Worm (Caenorhabditis elegans) whole organism, young adult: ENCODE data around the gene Y66D12A.30.
A peak's percentile ranks its signal among the peaks of the same experiment; 100 is the strongest.

ENCODE experiments used
- B0019.2 ChIP-seq: fragments of 200-800 bp; sonication (Bioruptor generic); conservative IDR thresholded peaks from 2 replicates; pipeline ENCODE4 v1.3.6; 2022; ENCODE audit warnings: missing genetic modification reagents, missing genetic modification characterization, missing compliant biosample characterization
- B0035.1 ChIP-seq: sonication (generic microtip); optimal IDR thresholded peaks from 2 replicates; lab custom pipeline; 2016; ENCODE audit warnings: missing genetic modification characterization, mild to moderate bottlenecking, missing compliant biosample characterization, missing genotype, missing genetic modification reagents
- B0261.1 ChIP-seq: sonication (generic microtip); optimal IDR thresholded peaks from 2 replicates; lab custom pipeline; 2016; ENCODE audit warnings: mild to moderate bottlenecking, missing genetic modification characterization, moderate library complexity, missing compliant biosample characterization
- B0336.3 ChIP-seq: fragments of 200-800 bp; sonication (Bioruptor generic); IDR thresholded peaks from 2 replicates; pipeline ENCODE4 v1.3.6; 2022; ENCODE audit warnings: missing genetic modification characterization, missing compliant biosample characterization
- C17E4.6 ChIP-seq: fragments of 200-800 bp; sonication (Bioruptor generic); IDR thresholded peaks from 2 replicates; pipeline ENCODE4 v1.3.6; 2022; ENCODE audit warnings: missing genetic modification reagents, missing genetic modification characterization, missing compliant biosample characterization
- D2030.7 ChIP-seq: fragments of 200-800 bp; sonication (Bioruptor generic); IDR thresholded peaks from 2 replicates; pipeline ENCODE4 v1.3.6; 2022; ENCODE audit warnings: missing genetic modification reagents, missing genetic modification characterization, missing compliant biosample characterization
- F22D6.2 ChIP-seq: sonication (generic microtip); optimal IDR thresholded peaks from 2 replicates; lab custom pipeline; 2016; ENCODE audit warnings: mild to moderate bottlenecking, missing genetic modification characterization, missing compliant biosample characterization
- F33H1.4 ChIP-seq: fragments of 200-800 bp; sonication (Bioruptor generic); IDR thresholded peaks from 2 replicates; pipeline ENCODE4 v1.3.6; 2022; ENCODE audit warnings: missing genetic modification reagents, missing genetic modification characterization, missing compliant biosample characterization
- F55B11.4 ChIP-seq: sonication (generic microtip); optimal IDR thresholded peaks from 2 replicates; lab custom pipeline; 2016; ENCODE audit warnings: missing compliant biosample characterization, missing genetic modification characterization, borderline replicate concordance; ENCODE audit not compliant: insufficient read depth
- T07F8.4 ChIP-seq: sonication (generic microtip); optimal IDR thresholded peaks from 2 replicates; lab custom pipeline; 2016; ENCODE audit warnings: mild to moderate bottlenecking, missing genetic modification characterization, moderate library complexity, missing compliant biosample characterization
- T26A5.8 ChIP-seq: sonication (generic microtip); optimal IDR thresholded peaks from 2 replicates; lab custom pipeline; 2016; ENCODE audit warnings: missing genetic modification characterization, missing compliant biosample characterization
- Y56A3A.18 ChIP-seq: fragments of 200-800 bp; sonication (Bioruptor generic); IDR thresholded peaks from 2 replicates; pipeline ENCODE4 v1.3.6; 2022; ENCODE audit warnings: missing genetic modification reagents, missing genetic modification characterization, missing compliant biosample characterization
- Y67H2A.10 ChIP-seq: fragments of 200-800 bp; sonication (Bioruptor generic); conservative IDR thresholded peaks from 2 replicates; pipeline ENCODE4 v1.3.6; 2022; ENCODE audit warnings: missing genetic modification reagents, missing genetic modification characterization, missing compliant biosample characterization
- Y95B8A.8 ChIP-seq: fragments of 200-800 bp; sonication (Bioruptor generic); IDR thresholded peaks from 2 replicates; pipeline ENCODE4 v1.3.6; 2022; ENCODE audit warnings: missing genetic modification reagents, missing genetic modification characterization, missing compliant biosample characterization
- aptf-3 ChIP-seq: fragments of 200-800 bp; sonication (Bioruptor generic); IDR thresholded peaks from 2 replicates; pipeline ENCODE4 v1.3.6; 2022; ENCODE audit warnings: missing genetic modification characterization, missing compliant biosample characterization
- attf-5 ChIP-seq: fragments of 200-800 bp; sonication (Bioruptor generic); optimal IDR thresholded peaks from 2 replicates; lab custom pipeline; 2018; ENCODE audit warnings: mild to moderate bottlenecking, missing genetic modification characterization, missing compliant biosample characterization
- bed-1 ChIP-seq: fragments of 200-800 bp; sonication (Bioruptor generic); IDR thresholded peaks from 2 replicates; pipeline ENCODE4 v1.3.6; 2022; ENCODE audit warnings: missing genetic modification reagents, missing genetic modification characterization, missing compliant biosample characterization
- cebp-2 ChIP-seq: fragments of 200-800 bp; sonication (Bioruptor generic); IDR thresholded peaks from 2 replicates; pipeline ENCODE4 v1.3.6; 2022; ENCODE audit warnings: missing genetic modification characterization, missing compliant biosample characterization
- ceh-58 ChIP-seq: fragments of 200-800 bp; sonication (Bioruptor generic); IDR thresholded peaks from 2 replicates; pipeline ENCODE4 v1.3.6; 2022; ENCODE audit warnings: missing genetic modification characterization, missing compliant biosample characterization
- ceh-79 ChIP-seq: sonication (generic microtip); optimal IDR thresholded peaks from 2 replicates; lab custom pipeline; 2017; ENCODE audit warnings: mild to moderate bottlenecking, missing genetic modification characterization, missing compliant biosample characterization
- ceh-91 ChIP-seq: fragments of 200-800 bp; sonication (Bioruptor generic); IDR thresholded peaks from 2 replicates; pipeline ENCODE4 v1.3.6; 2022; ENCODE audit warnings: missing genetic modification reagents, missing genetic modification characterization, missing compliant biosample characterization
- chd-7 ChIP-seq: sonication (generic microtip); optimal IDR thresholded peaks from 2 replicates; lab custom pipeline; 2016; ENCODE audit warnings: mild to moderate bottlenecking, missing genetic modification characterization, moderate library complexity, missing compliant biosample characterization
- die-1 ChIP-seq: sonication (generic microtip); optimal IDR thresholded peaks from 2 replicates; lab custom pipeline; 2016; ENCODE audit warnings: missing genotype, mild to moderate bottlenecking, missing genetic modification characterization, missing compliant biosample characterization
- dox-1 ChIP-seq: fragments of 200-800 bp; sonication (Bioruptor generic); IDR thresholded peaks from 2 replicates; pipeline ENCODE4 v1.3.6; 2022; ENCODE audit warnings: missing genetic modification reagents, missing genetic modification characterization, missing compliant biosample characterization
- dpl-1 ChIP-seq: fragments of 150-350 bp; optimal IDR thresholded peaks from 2 replicates; lab custom pipeline; 2014; ENCODE audit warnings: missing biosample characterization, missing genetic modification reagents, missing genetic modification characterization
- efl-1 ChIP-seq: fragments of 150-350 bp; optimal IDR thresholded peaks from 2 replicates; lab custom pipeline; 2014; ENCODE audit warnings: missing biosample characterization, missing genetic modification reagents, missing genetic modification characterization
- let-607 ChIP-seq, 2 experiments: fragments of 200-800 bp in 1 of 2; sonication (Bioruptor generic) in 1 of 2; sonication (generic microtip) in 1 of 2; optimal IDR thresholded peaks; 2 replicates each; lab custom pipeline; 2016 to 2018; ENCODE audit warnings: mild to moderate bottlenecking in 2 of 2, missing compliant biosample characterization in 2 of 2, missing genetic modification characterization in 2 of 2, moderate library complexity in 2 of 2, missing genotype in 1 of 2
- lin-35 ChIP-seq, 3 experiments: fragments of 150-350 bp in 2 of 3; sonication (generic microtip) in 1 of 3; optimal IDR thresholded peaks; 2 replicates each; lab custom pipeline; 2014 to 2018; ENCODE audit warnings: missing biosample characterization in 3 of 3, missing genetic modification characterization in 3 of 3, missing genetic modification reagents in 3 of 3
- lin-54 ChIP-seq: fragments of 200-800 bp; sonication (Bioruptor generic); optimal IDR thresholded peaks from 2 replicates; lab custom pipeline; 2018; ENCODE audit warnings: mild to moderate bottlenecking, missing genetic modification characterization, missing compliant biosample characterization
- lsl-1 ChIP-seq: fragments of 200-800 bp; sonication (Bioruptor generic); optimal IDR thresholded peaks from 2 replicates; lab custom pipeline; 2018; ENCODE audit warnings: mild to moderate bottlenecking, missing genetic modification characterization, moderate library complexity, missing compliant biosample characterization
- madf-6 ChIP-seq: fragments of 200-800 bp; sonication (Bioruptor generic); IDR thresholded peaks from 2 replicates; pipeline ENCODE4 v1.3.6; 2022; ENCODE audit warnings: missing genetic modification reagents, missing genetic modification characterization, missing compliant biosample characterization
- mcd-1 ChIP-seq: fragments of 200-800 bp; sonication (Bioruptor generic); IDR thresholded peaks from 2 replicates; pipeline ENCODE4 v1.3.6; 2022; ENCODE audit warnings: missing genetic modification reagents, missing genetic modification characterization, missing compliant biosample characterization
- mxl-1 ChIP-seq: sonication (generic microtip); optimal IDR thresholded peaks from 2 replicates; lab custom pipeline; 2016; ENCODE audit warnings: missing genetic modification characterization, missing compliant biosample characterization
- nfya-1 ChIP-seq: sonication (generic microtip); optimal IDR thresholded peaks from 2 replicates; lab custom pipeline; 2017; ENCODE audit warnings: antibody characterized with exemption, missing compliant biosample characterization, missing genetic modification characterization, borderline replicate concordance; ENCODE audit not compliant: insufficient read depth
- nfyb-1 ChIP-seq: fragments of 200-800 bp; sonication (Bioruptor generic); IDR thresholded peaks from 2 replicates; pipeline ENCODE4 v1.3.6; 2022; ENCODE audit warnings: missing genetic modification reagents, missing genetic modification characterization, missing compliant biosample characterization
- rec-8 ChIP-seq, 2 experiments: sonication (generic microtip); optimal IDR thresholded peaks; 2 replicates each; lab custom pipeline; 2016; ENCODE audit warnings: mild to moderate bottlenecking in 2 of 2, missing genetic modification characterization in 2 of 2, missing genetic modification reagents in 2 of 2, missing genotype in 2 of 2, missing biosample characterization in 1 of 2, missing compliant biosample characterization in 1 of 2, moderate library complexity in 1 of 2
- snpc-1.1 ChIP-seq: sonication (generic microtip); optimal IDR thresholded peaks from 2 replicates; lab custom pipeline; 2017; ENCODE audit warnings: missing genetic modification characterization, mild to moderate bottlenecking, missing compliant biosample characterization, antibody characterized with exemption, moderate library complexity, missing genotype, missing genetic modification reagents; ENCODE audit not compliant: insufficient read depth
- snpc-1.3 ChIP-seq: sonication (generic microtip); optimal IDR thresholded peaks from 2 replicates; lab custom pipeline; 2017; ENCODE audit warnings: missing genetic modification characterization, mild to moderate bottlenecking, missing compliant biosample characterization, antibody characterized with exemption, moderate library complexity, missing genotype, missing genetic modification reagents; ENCODE audit not compliant: insufficient read depth
- snpc-4 ChIP-seq, 5 experiments: fragments of 150-350 bp in 1 of 5; sonication (generic microtip) in 4 of 5; optimal IDR thresholded peaks; 2 replicates each; lab custom pipeline; 2014 to 2018; ENCODE audit warnings: missing genetic modification characterization in 5 of 5, missing biosample characterization in 3 of 5, antibody characterized with exemption in 2 of 5, mild to moderate bottlenecking in 2 of 5, missing compliant biosample characterization in 2 of 5, missing genotype in 2 of 5, moderate library complexity in 2 of 5, missing genetic modification reagents in 1 of 5
- sptf-2 ChIP-seq: fragments of 200-800 bp; sonication (Bioruptor generic); optimal IDR thresholded peaks from 2 replicates; lab custom pipeline; 2018; ENCODE audit warnings: mild to moderate bottlenecking, missing genetic modification characterization, missing compliant biosample characterization
- tbp1 ChIP-seq: fragments of 200-800 bp; sonication (Bioruptor generic); optimal IDR thresholded peaks from 2 replicates; lab custom pipeline; 2018; ENCODE audit warnings: mild to moderate bottlenecking, missing genetic modification characterization, missing compliant biosample characterization
- unc-130 ChIP-seq: sonication (generic microtip); optimal IDR thresholded peaks from 2 replicates; lab custom pipeline; 2016; ENCODE audit warnings: missing genetic modification reagents, missing genetic modification characterization, missing compliant biosample characterization
- zfh-2 ChIP-seq: fragments of 200-800 bp; sonication (Bioruptor generic); conservative IDR thresholded peaks from 2 replicates; pipeline ENCODE4 v1.3.6; 2022; ENCODE audit warnings: missing genetic modification reagents, missing genetic modification characterization, missing compliant biosample characterization
- ztf-26 ChIP-seq: sonication (generic microtip); optimal IDR thresholded peaks from 2 replicates; lab custom pipeline; 2017; ENCODE audit warnings: missing genetic modification characterization, missing compliant biosample characterization
- ztf-28 ChIP-seq: fragments of 200-800 bp; sonication (Bioruptor generic); IDR thresholded peaks from 2 replicates; pipeline ENCODE4 v1.3.6; 2022; ENCODE audit warnings: missing genetic modification reagents, missing genetic modification characterization, missing compliant biosample characterization
- ztf-6 ChIP-seq: fragments of 200-800 bp; sonication (Bioruptor generic); IDR thresholded peaks from 2 replicates; pipeline ENCODE4 v1.3.6; 2022; ENCODE audit warnings: missing genetic modification reagents, missing genetic modification characterization, missing compliant biosample characterization

Y66D12A.30 gene

ce11 chrIII:11580428-11580885 is 29.2 kb upstream of the Y66D12A.30 start, which contains the start of gene Y66D12A.7 (continued):
- TF ChIP-seq cebp-2 = no peak
- TF ChIP-seq T26A5.8 (tag; lab: Kevin White, UChicago) = no peak
- TF ChIP-seq Y95B8A.8 = no peak
- TF ChIP-seq dpl-1 = peak; percentile 5
- no peak for TF ChIP-seq chd-7 (tag; lab: Kevin White, UChicago)
- no peak for TF ChIP-seq nfya-1
- no peak for TF ChIP-seq unc-130 (GFP tag; lab: Kevin White, UChicago)
- TF ChIP-seq F22D6.2 (tag; lab: Kevin White, UChicago) = no peak
- 0 out of 2 replicates have a peak, but pooled peaks have one; percentile 17 for TF ChIP-seq D2030.7 (GFP tag; lab: Robert Waterston, UW)
- no peak for TF ChIP-seq snpc-4 (GFP tag; optimal IDR thresholded peaks at IDR 0.05; lab: Kevin White, UChicago)
- TF ChIP-seq snpc-4 (tag; optimal IDR thresholded peaks at IDR 0.05; lab: Kevin White, UChicago) = no peak
- TF ChIP-seq snpc-1.1 (tag; lab: Kevin White, UChicago) = no peak
- no peak for TF ChIP-seq madf-6
- TF ChIP-seq tbp1 (GFP tag; lab: Kevin White, UChicago) = no peak
- TF ChIP-seq nfyb-1 (GFP tag; lab: Robert Waterston, UW) = no peak
- peak; percentile 73 for TF ChIP-seq mcd-1 (GFP tag; lab: Robert Waterston, UW)
- TF ChIP-seq Y56A3A.18 = no peak
- TF ChIP-seq sptf-2 (GFP tag; lab: Kevin White, UChicago) = no peak
- no peak for TF ChIP-seq Y67H2A.10 (GFP tag; lab: Robert Waterston, UW)
- TF ChIP-seq lin-54 (GFP tag; lab: Kevin White, UChicago) = peak; percentile 79
- TF ChIP-seq lsl-1 (GFP tag; lab: Kevin White, UChicago) = no peak
- no peak for TF ChIP-seq let-607 (tag; optimal IDR thresholded peaks at IDR 0.05; lab: Kevin White, UChicago)
- TF ChIP-seq ceh-58 = no peak
- 0 out of 2 replicates have a peak, but pooled peaks have one; percentile 13 for TF ChIP-seq B0336.3 (GFP tag; lab: Robert Waterston, UW)
- no peak for TF ChIP-seq B0035.1 (tag; lab: Kevin White, UChicago)
- TF ChIP-seq ztf-26 (tag; lab: Kevin White, UChicago) = no peak
- peak in 1 of 3 experiments; percentile 17 for TF ChIP-seq lin-35 (GFP tag; optimal IDR thresholded peaks at IDR 0.05; lab: Kevin White, UChicago)
- no peak for TF ChIP-seq F55B11.4 (tag; lab: Kevin White, UChicago)
- no peak for TF ChIP-seq aptf-3 (GFP tag; lab: Robert Waterston, UW)
- TF ChIP-seq T07F8.4 = no peak

DNA sequence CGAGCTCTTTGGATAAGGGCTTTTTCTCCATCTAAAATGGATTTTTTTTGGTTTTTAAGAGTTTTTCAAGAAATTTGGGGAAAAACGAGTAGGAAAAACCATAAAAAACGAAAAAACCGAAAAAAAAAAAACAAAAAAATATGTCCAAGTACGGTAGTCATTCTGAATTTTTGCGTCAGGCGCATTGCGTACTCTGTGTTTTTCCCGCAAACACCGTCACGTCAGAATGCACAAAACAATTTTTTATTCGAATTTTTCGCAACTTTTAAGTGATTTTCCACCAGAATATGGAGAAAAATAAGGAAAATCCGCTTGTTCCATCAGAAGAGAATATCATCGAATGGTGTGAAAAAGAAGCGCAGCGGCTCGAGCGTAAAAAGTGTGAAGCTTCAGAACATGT is 28.3 kb upstream of the Y66D12A.30 start, which contains the start of the genes Y66D12A.6 and ceh-92:
Y66D12A.6 (minus strand) TSS at position 31 of the 400 bp plus-strand sequence.
ceh-92 (plus strand) TSS at position 229 of the 400 bp plus-strand sequence.
- TF ChIP-seq ceh-91 (peak; percentile 49; the same call in 1 of the 2 replicates), dox-1 (GFP tag; lab: Robert Waterston, UW) (peak; percentile 37; the same call in 1 of the 2 replicates), D2030.7 (GFP tag; lab: Robert Waterston, UW) (peak; percentile 73), attf-5 (no peak), dpl-1 (peak; percentile 25), ceh-79 (no peak), ztf-6 (GFP tag; lab: Robert Waterston, UW) (no peak), efl-1 (GFP tag; lab: Kevin White, UChicago) (peak; percentile 50), lin-54 (GFP tag; lab: Kevin White, UChicago) (peak; percentile 56), snpc-1.3 (tag; lab: Kevin White, UChicago) (peak; percentile 37), B0019.2 (peak; percentile 14; the same call in 1 of the 2 replicates), mcd-1 (GFP tag; lab: Robert Waterston, UW) (peak; percentile 49; the same call in 1 of the 2 replicates), mxl-1 (no peak), zfh-2 (GFP tag; lab: Robert Waterston, UW) (no peak), rec-8 (tag; optimal IDR thresholded peaks at IDR 0.05; lab: Kevin White, UChicago) (no peak), madf-6 (peak; percentile 64), sptf-2 (GFP tag; lab: Kevin White, UChicago) (no peak), ztf-28 (GFP tag; lab: Robert Waterston, UW) (no peak), C17E4.6 (GFP tag; lab: Robert Waterston, UW) (no peak), die-1 (tag; lab: Kevin White, UChicago) (no peak), bed-1 (no peak), F33H1.4 (GFP tag; lab: Robert Waterston, UW) (peak; percentile 47), B0261.1 (tag; lab: Kevin White, UChicago) (no peak), let-607 (tag; optimal IDR thresholded peaks at IDR 0.05; lab: Kevin White, UChicago) (no peak)
